Worm (Caenorhabditis elegans) whole organism, L2 larva: Measurements from ENCODE around the gene znf-782.

Experiments
- ZK546.5 ChIP-seq: sonication (generic microtip); optimal IDR thresholded peaks from 2 replicates; lab custom pipeline; 2017; ENCODE audit warnings: missing biosample characterization, missing genetic modification characterization
- elt-3 ChIP-seq: sonication (generic microtip); optimal IDR thresholded peaks from 2 replicates; lab custom pipeline; 2017; ENCODE audit warnings: missing biosample characterization, missing genetic modification characterization
- nhr-10 ChIP-seq: sonication (generic microtip); optimal IDR thresholded peaks from 2 replicates; lab custom pipeline; 2017; ENCODE audit warnings: missing biosample characterization, missing genetic modification characterization
- nhr-11 ChIP-seq: fragments of 150-350 bp; optimal IDR thresholded peaks from 2 replicates; lab custom pipeline; 2014; ENCODE audit warnings: missing biosample characterization, missing genetic modification characterization
- skn-1 ChIP-seq: sonication (generic microtip); optimal IDR thresholded peaks from 2 replicates; lab custom pipeline; 2017; ENCODE audit warnings: missing biosample characterization, missing genetic modification characterization
- snpc-4 ChIP-seq: fragments of 150-350 bp; optimal IDR thresholded peaks from 2 replicates; lab custom pipeline; 2014; ENCODE audit warnings: missing biosample characterization, missing genetic modification characterization
- ztf-4 ChIP-seq: fragments of 150-350 bp; optimal IDR thresholded peaks from 2 replicates; lab custom pipeline; 2014; ENCODE audit warnings: missing biosample characterization, missing genetic modification characterization

ce11 chrIV:1105104-1105503 is 37.8 kb upstream of the znf-782 start:
- no peak for TF ChIP-seq ztf-4 (tag; lab: Kevin White, UChicago)
- no peak for TF ChIP-seq ZK546.5
- TF ChIP-seq skn-1 (tag; lab: Kevin White, UChicago), result no peak
- no peak for TF ChIP-seq nhr-10 (tag; lab: Kevin White, UChicago)
- TF ChIP-seq nhr-11 (tag; lab: Kevin White, UChicago), result no peak
- TF ChIP-seq snpc-4 (tag; lab: Kevin White, UChicago), result no peak
- no peak for TF ChIP-seq elt-3 (tag; lab: Kevin White, UChicago)
